Worm (Caenorhabditis elegans) whole organism, young adult: ENCODE results near the gene col-183.

ENCODE experiments used
- snpc-4 ChIP-seq, 5 experiments: fragments of 150-350 bp in 1 of 5; sonication (generic microtip) in 4 of 5; optimal IDR thresholded peaks; 2 replicates each; lab custom pipeline; 2014 to 2018; ENCODE audit warnings: missing genetic modification characterization in 5 of 5, missing biosample characterization in 3 of 5, antibody characterized with exemption in 2 of 5, mild to moderate bottlenecking in 2 of 5, missing compliant biosample characterization in 2 of 5, missing genotype in 2 of 5, moderate library complexity in 2 of 5, missing genetic modification reagents in 1 of 5
- sptf-2 ChIP-seq: fragments of 200-800 bp; sonication (Bioruptor generic); optimal IDR thresholded peaks from 2 replicates; lab custom pipeline; 2018; ENCODE audit warnings: mild to moderate bottlenecking, missing genetic modification characterization, missing compliant biosample characterization

ce11 chrX:13435790-13436472 lies 31.6 kb downstream of the col-183 start, which contains the start of gene jmjd-3.3:
- TF ChIP-seq sptf-2 (GFP tag; lab: Kevin White, UChicago) (no peak), snpc-4 (GFP tag; optimal IDR thresholded peaks at IDR 0.05; lab: Kevin White, UChicago) (no peak), snpc-4 (tag; optimal IDR thresholded peaks at IDR 0.05; lab: Kevin White, UChicago) (peak in 1 of 4 experiments; percentile 47)
